ENCODE assay signal across 2 worm cellular contexts in genomic region chrX:6601967-6602366, ce11.
A peak's percentile ranks its signal among the peaks of the same experiment; 100 is the strongest.
TF ChIP-seq lines count a peak whose summit lies in the region.

No protein-coding gene starts in this region.

TF ChIP-seq in whole organism, L3 larva, 47 proteins besides CTCF, POLR2A, EP300 and RAD21:
- no peak for TF ChIP-seq zag-1 (tag; optimal IDR thresholded peaks at IDR 0.05; lab: Kevin White, UChicago)
- TF ChIP-seq unc-62 (GFP tag; optimal IDR thresholded peaks at IDR 0.05; lab: Kevin White, UChicago): no peak
- no peak for TF ChIP-seq snpc-4 (tag; optimal IDR thresholded peaks at IDR 0.05; lab: Kevin White, UChicago)
- no peak for TF ChIP-seq pqm-1 (tag; optimal IDR thresholded peaks at IDR 0.05; lab: Kevin White, UChicago)
- TF ChIP-seq pha-4 (tag; optimal IDR thresholded peaks at IDR 0.05; lab: Kevin White, UChicago): peak; percentile 12
- no peak for TF ChIP-seq nhr-12 (tag; optimal IDR thresholded peaks at IDR 0.05; lab: Kevin White, UChicago)

TF ChIP-seq in whole organism, L4 larva, 104 proteins besides CTCF, POLR2A, EP300 and RAD21:
- TF ChIP-seq lsy-2 (tag; optimal IDR thresholded peaks at IDR 0.05; lab: Kevin White, UChicago) (no peak), ces-1 (GFP tag; optimal IDR thresholded peaks at IDR 0.05; lab: Kevin White, UChicago) (no peak), daf-16 (GFP tag; optimal IDR thresholded peaks at IDR 0.05; lab: Kevin White, UChicago) (peak in 1 of 2 experiments; percentile 84), daf-16 (tag; optimal IDR thresholded peaks at IDR 0.05; lab: Kevin White, UChicago) (peak; percentile 79)

Comparison
In these comparisons a context has a peak if more than half of its experiments do, and no peak if none do; other contexts are left out.
1. Of the 28 proteins assayed by ChIP-seq in both whole organism, L4 larva and whole organism, L3 larva: peak only in whole organism, L4 larva: none; only in whole organism, L3 larva: pha-4; in both: none; in neither: 27.